Worm (Caenorhabditis elegans): ENCODE data around the gene R09E10.1.

R09E10.1 gene

ce11 chrIV:10330962-10331361, 8.4 kb upstream of the R09E10.1 start:
- TF ChIP-seq elt-2 (tag; optimal IDR thresholded peaks at IDR 0.05): peak; percentile 56
- TF ChIP-seq ceh-34 (tag; optimal IDR thresholded peaks at IDR 0.05): peak; percentile 13
- peak; percentile 6 for TF ChIP-seq pqm-1 (tag; optimal IDR thresholded peaks at IDR 0.05)
- TF ChIP-seq ceh-31 (tag; optimal IDR thresholded peaks at IDR 0.05): peak; percentile 30
- peak; percentile 58 for TF ChIP-seq ref-2 (tag; optimal IDR thresholded peaks at IDR 0.05)
- no peak for TF ChIP-seq pag-3 (tag; optimal IDR thresholded peaks at IDR 0.05; ENCODE audit: borderline replicate concordance)
- no peak for TF ChIP-seq lin-11 (tag; optimal IDR thresholded peaks at IDR 0.05)
- peak; percentile 15 for TF ChIP-seq hlh-6 (tag; optimal IDR thresholded peaks at IDR 0.05)
- TF ChIP-seq ceh-14 (tag; optimal IDR thresholded peaks at IDR 0.05): peak; percentile 21

ce11 chrIV:10318199-10318598, 4.4 kb downstream of the R09E10.1 start, which contains the start of gene R09E10.2:
TSS of gene R09E10.2 (minus strand) at chrIV:10318299.
- no peak for TF ChIP-seq gmeb-2 (tag; optimal IDR thresholded peaks at IDR 0.05)
- TF ChIP-seq pat-9 (tag; optimal IDR thresholded peaks at IDR 0.05): no peak
- TF ChIP-seq dmd-4 (tag; optimal IDR thresholded peaks at IDR 0.05; ENCODE audit: borderline replicate concordance): no peak
- no peak for TF ChIP-seq che-1 (tag; optimal IDR thresholded peaks at IDR 0.05)
- TF ChIP-seq hlh-15 (tag; optimal IDR thresholded peaks at IDR 0.05): no peak
- TF ChIP-seq T23F11.4 (GFP tag; optimal IDR thresholded peaks at IDR 0.05): no peak
- no peak for TF ChIP-seq sox-4 (tag; optimal IDR thresholded peaks at IDR 0.05)
- no peak for TF ChIP-seq unc-86 (tag; optimal IDR thresholded peaks at IDR 0.05)
- no peak for TF ChIP-seq ceh-34 (tag; optimal IDR thresholded peaks at IDR 0.05)
- no peak for TF ChIP-seq lim-6 (tag; optimal IDR thresholded peaks at IDR 0.05)
- no peak for TF ChIP-seq ceh-19 (GFP tag; optimal IDR thresholded peaks at IDR 0.05)
- TF ChIP-seq hlh-6 (tag; optimal IDR thresholded peaks at IDR 0.05): no peak
- TF ChIP-seq elt-2 (tag; optimal IDR thresholded peaks at IDR 0.05): no peak
- no peak for TF ChIP-seq hlh-30 (tag; optimal IDR thresholded peaks at IDR 0.05; ENCODE audit: insufficient read depth)
- no peak for TF ChIP-seq C38D4.7 (GFP tag; optimal IDR thresholded peaks at IDR 0.05)
- no peak for TF ChIP-seq pag-3 (tag; optimal IDR thresholded peaks at IDR 0.05; ENCODE audit: borderline replicate concordance)
- TF ChIP-seq lin-11 (tag; optimal IDR thresholded peaks at IDR 0.05): no peak
- TF ChIP-seq K09A11.1 (tag; optimal IDR thresholded peaks at IDR 0.05; ENCODE audit: insufficient read depth): no peak

ce11 chrIV:10313565-10313964, 9.0 kb downstream of the R09E10.1 start, which contains the start of gene acs-18:
TSS of gene acs-18 (minus strand) at chrIV:10313665.
- no peak for TF ChIP-seq T23F11.4 (GFP tag; optimal IDR thresholded peaks at IDR 0.05)
- TF ChIP-seq ceh-22 (tag; optimal IDR thresholded peaks at IDR 0.05): no peak
- no peak for TF ChIP-seq ceh-19 (GFP tag; optimal IDR thresholded peaks at IDR 0.05)
- no peak for TF ChIP-seq elt-4 (tag; optimal IDR thresholded peaks at IDR 0.05)
- TF ChIP-seq che-1 (tag; optimal IDR thresholded peaks at IDR 0.05): no peak
- TF ChIP-seq ceh-14 (tag; optimal IDR thresholded peaks at IDR 0.05): no peak
- TF ChIP-seq K09A11.1 (tag; optimal IDR thresholded peaks at IDR 0.05; ENCODE audit: insufficient read depth): no peak
- TF ChIP-seq ceh-18 (tag; optimal IDR thresholded peaks at IDR 0.05): no peak
- TF ChIP-seq F13H6.1 (tag; optimal IDR thresholded peaks at IDR 0.05): no peak
- TF ChIP-seq elt-2 (tag; optimal IDR thresholded peaks at IDR 0.05): no peak
- no peak for TF ChIP-seq fkh-10 (GFP tag; optimal IDR thresholded peaks at IDR 0.05)

- TF ChIP-seq tbx-7 (tag; optimal IDR thresholded peaks at IDR 0.05) (no peak), hlh-8 (tag; optimal IDR thresholded peaks at IDR 0.05) (no peak), K02D7.2 (tag; optimal IDR thresholded peaks at IDR 0.05) (no peak), unc-42 (tag; optimal IDR thresholded peaks at IDR 0.05) (no peak), unc-55 (GFP tag; optimal IDR thresholded peaks at IDR 0.05) (no peak), sox-4 (tag; optimal IDR thresholded peaks at IDR 0.05) (no peak), ceh-48 (tag; optimal IDR thresholded peaks at IDR 0.05) (no peak), fkh-10 (GFP tag; optimal IDR thresholded peaks at IDR 0.05) (no peak), ref-2 (tag; optimal IDR thresholded peaks at IDR 0.05) (no peak), pros-1 (tag; optimal IDR thresholded peaks at IDR 0.05) (no peak), ceh-22 (tag; optimal IDR thresholded peaks at IDR 0.05) (no peak), pag-3 (tag; optimal IDR thresholded peaks at IDR 0.05; ENCODE audit: borderline replicate concordance) (no peak), ahr-1 (tag; optimal IDR thresholded peaks at IDR 0.05) (no peak), F13H6.1 (tag; optimal IDR thresholded peaks at IDR 0.05) (no peak), ceh-14 (tag; optimal IDR thresholded peaks at IDR 0.05) (no peak), pha-2 (tag; optimal IDR thresholded peaks at IDR 0.05) (no peak)
Observed at ce11 chrIV:10311115-10311514, 11.4 kb downstream of the R09E10.1 start.
